Worm (Caenorhabditis elegans) whole organism, late embryonic: ENCODE results near the gene mdt-6.

Source experiments
- C08G9.2 ChIP-seq: sonication (generic microtip); optimal IDR thresholded peaks from 2 replicates; lab custom pipeline; 2016; ENCODE audit warnings: mild to moderate bottlenecking, missing genetic modification characterization, moderate library complexity, missing compliant biosample characterization
- C38D4.7 ChIP-seq: fragments of 200-800 bp; sonication (Bioruptor generic); optimal IDR thresholded peaks from 2 replicates; lab custom pipeline; 2018; ENCODE audit warnings: mild to moderate bottlenecking, missing genetic modification characterization, moderate library complexity, missing compliant biosample characterization
- Y22D7AL.16 ChIP-seq: sonication (generic microtip); optimal IDR thresholded peaks from 2 replicates; lab custom pipeline; 2016; ENCODE audit warnings: missing genetic modification characterization, missing compliant biosample characterization
- ahr-1 ChIP-seq: sonication (generic microtip); optimal IDR thresholded peaks from 2 replicates; lab custom pipeline; 2016; ENCODE audit warnings: missing genetic modification characterization, missing compliant biosample characterization
- ama-1 ChIP-seq: fragments of 150-350 bp; optimal IDR thresholded peaks from 2 replicates; lab custom pipeline; 2014
- ceh-18 ChIP-seq: sonication (generic microtip); optimal IDR thresholded peaks from 2 replicates; lab custom pipeline; 2016; ENCODE audit warnings: missing genetic modification characterization, missing compliant biosample characterization
- ceh-19 ChIP-seq: fragments of 200-800 bp; sonication (Bioruptor generic); optimal IDR thresholded peaks from 2 replicates; lab custom pipeline; 2018; ENCODE audit warnings: mild to moderate bottlenecking, missing genetic modification characterization, missing compliant biosample characterization
- ceh-2 ChIP-seq: sonication (generic microtip); optimal IDR thresholded peaks from 2 replicates; lab custom pipeline; 2016; ENCODE audit warnings: missing genotype, missing genetic modification characterization, missing compliant biosample characterization
- ceh-22 ChIP-seq: sonication (generic microtip); optimal IDR thresholded peaks from 2 replicates; lab custom pipeline; 2017; ENCODE audit warnings: missing biosample characterization, missing genetic modification characterization
- ceh-30 ChIP-seq: fragments of 150-350 bp; optimal IDR thresholded peaks from 2 replicates; lab custom pipeline; 2014; ENCODE audit warnings: missing biosample characterization, missing genetic modification characterization
- ceh-31 ChIP-seq: sonication (generic microtip); optimal IDR thresholded peaks from 2 replicates; lab custom pipeline; 2016; ENCODE audit warnings: missing genetic modification characterization, missing compliant biosample characterization
- ceh-45 ChIP-seq: fragments of 200-800 bp; sonication (Bioruptor generic); IDR thresholded peaks from 2 replicates; pipeline ENCODE4 v1.3.6; 2022; ENCODE audit warnings: missing genetic modification reagents, missing genetic modification characterization, missing compliant biosample characterization
- ceh-48 ChIP-seq: sonication (generic microtip); optimal IDR thresholded peaks from 2 replicates; lab custom pipeline; 2016; ENCODE audit warnings: missing genetic modification characterization, inconsistent platforms, missing compliant biosample characterization
- che-1 ChIP-seq: sonication (generic microtip); optimal IDR thresholded peaks from 2 replicates; lab custom pipeline; 2016; ENCODE audit warnings: mild to moderate bottlenecking, missing genetic modification characterization, missing compliant biosample characterization
- dmd-4 ChIP-seq: sonication (generic microtip); optimal IDR thresholded peaks from 2 replicates; lab custom pipeline; 2016; ENCODE audit warnings: borderline replicate concordance, missing genetic modification characterization, missing compliant biosample characterization
- dve-1 ChIP-seq: sonication (generic microtip); optimal IDR thresholded peaks from 2 replicates; lab custom pipeline; 2017; ENCODE audit warnings: antibody characterized with exemption, mild to moderate bottlenecking, missing genetic modification characterization, missing compliant biosample characterization
- elt-4 ChIP-seq: sonication (generic microtip); optimal IDR thresholded peaks from 2 replicates; lab custom pipeline; 2016; ENCODE audit warnings: missing genetic modification characterization, missing compliant biosample characterization
- ets-4 ChIP-seq: sonication (generic microtip); optimal IDR thresholded peaks from 2 replicates; lab custom pipeline; 2016; ENCODE audit warnings: missing genetic modification characterization, missing compliant biosample characterization
- fax-1 ChIP-seq: sonication (generic microtip); optimal IDR thresholded peaks from 2 replicates; lab custom pipeline; 2016; ENCODE audit warnings: missing genotype, missing genetic modification characterization, missing compliant biosample characterization
- fkh-10 ChIP-seq: fragments of 150-350 bp; optimal IDR thresholded peaks from 2 replicates; lab custom pipeline; 2014; ENCODE audit warnings: missing biosample characterization, missing genetic modification reagents, missing genetic modification characterization
- fkh-6 ChIP-seq: sonication (generic microtip); optimal IDR thresholded peaks from 2 replicates; lab custom pipeline; 2016; ENCODE audit warnings: missing genetic modification characterization, missing compliant biosample characterization
- gmeb-2 ChIP-seq: sonication (generic microtip); optimal IDR thresholded peaks from 2 replicates; lab custom pipeline; 2016; ENCODE audit warnings: missing genetic modification characterization, inconsistent platforms, missing compliant biosample characterization
- hlh-15 ChIP-seq: sonication (generic microtip); optimal IDR thresholded peaks from 2 replicates; lab custom pipeline; 2016; ENCODE audit warnings: missing genetic modification characterization, missing compliant biosample characterization
- hlh-30 ChIP-seq: sonication (generic microtip); optimal IDR thresholded peaks from 2 replicates; lab custom pipeline; 2017; ENCODE audit warnings: antibody characterized with exemption, missing genetic modification characterization, missing compliant biosample characterization; ENCODE audit not compliant: insufficient read depth
- lin-11 ChIP-seq: fragments of 200-800 bp; sonication (Bioruptor generic); optimal IDR thresholded peaks from 2 replicates; lab custom pipeline; 2018; ENCODE audit warnings: mild to moderate bottlenecking, missing genetic modification characterization, missing compliant biosample characterization
- madf-2 ChIP-seq: sonication (generic microtip); optimal IDR thresholded peaks from 2 replicates; lab custom pipeline; 2017; ENCODE audit warnings: missing genetic modification characterization, missing compliant biosample characterization
- mec-3 ChIP-seq: sonication (generic microtip); optimal IDR thresholded peaks from 2 replicates; lab custom pipeline; 2016; ENCODE audit warnings: borderline replicate concordance, missing genetic modification characterization, missing compliant biosample characterization
- nhr-11 ChIP-seq: fragments of 150-350 bp; optimal IDR thresholded peaks from 2 replicates; lab custom pipeline; 2014; ENCODE audit warnings: missing biosample characterization, missing genetic modification characterization
- nhr-232 ChIP-seq: sonication (generic microtip); optimal IDR thresholded peaks from 2 replicates; lab custom pipeline; 2016; ENCODE audit warnings: missing genetic modification characterization, missing compliant biosample characterization
- npax-4 ChIP-seq: sonication (generic microtip); optimal IDR thresholded peaks from 2 replicates; lab custom pipeline; 2016; ENCODE audit warnings: missing genetic modification characterization, missing compliant biosample characterization
- odd-2 ChIP-seq: sonication (generic microtip); optimal IDR thresholded peaks from 2 replicates; lab custom pipeline; 2017; ENCODE audit warnings: antibody characterized with exemption, mild to moderate bottlenecking, missing genetic modification characterization, missing compliant biosample characterization
- pat-9 ChIP-seq: fragments of 200-800 bp; sonication (Bioruptor generic); optimal IDR thresholded peaks from 2 replicates; lab custom pipeline; 2018; ENCODE audit warnings: mild to moderate bottlenecking, missing genetic modification characterization, moderate library complexity, missing compliant biosample characterization
- pax-1 ChIP-seq: fragments of 150-350 bp; optimal IDR thresholded peaks from 2 replicates; lab custom pipeline; 2014; ENCODE audit warnings: missing biosample characterization, missing genetic modification characterization
- pha-2 ChIP-seq: sonication (generic microtip); optimal IDR thresholded peaks from 2 replicates; lab custom pipeline; 2017; ENCODE audit warnings: mild to moderate bottlenecking, missing genetic modification characterization, missing compliant biosample characterization
- pha-4 ChIP-seq: fragments of 150-350 bp; optimal IDR thresholded peaks from 2 replicates; lab custom pipeline; 2018; ENCODE audit warnings: missing biosample characterization, missing genetic modification reagents, missing genetic modification characterization
- pqm-1 ChIP-seq: sonication (generic microtip); optimal IDR thresholded peaks from 2 replicates; lab custom pipeline; 2016; ENCODE audit warnings: missing genetic modification characterization, missing compliant biosample characterization
- pros-1 ChIP-seq: fragments of 150-350 bp; optimal IDR thresholded peaks from 2 replicates; lab custom pipeline; 2014; ENCODE audit warnings: missing biosample characterization, missing genetic modification reagents, missing genetic modification characterization
- sox-2 ChIP-seq: fragments of 200-800 bp; sonication (Bioruptor generic); IDR thresholded peaks from 2 replicates; pipeline ENCODE4 v1.3.6; 2022; ENCODE audit warnings: missing genetic modification reagents, missing genetic modification characterization, missing compliant biosample characterization
- syd-9 ChIP-seq: sonication (generic microtip); optimal IDR thresholded peaks from 2 replicates; lab custom pipeline; 2016; ENCODE audit warnings: mild to moderate bottlenecking, missing genetic modification characterization, moderate library complexity, missing compliant biosample characterization
- tbx-2 ChIP-seq: sonication (generic microtip); optimal IDR thresholded peaks from 2 replicates; lab custom pipeline; 2016; ENCODE audit warnings: missing genetic modification characterization, missing compliant biosample characterization
- tbx-7 ChIP-seq: sonication (generic microtip); optimal IDR thresholded peaks from 2 replicates; lab custom pipeline; 2016; ENCODE audit warnings: missing genotype, missing genetic modification characterization, missing compliant biosample characterization
- ttx-3 ChIP-seq: sonication (generic microtip); optimal IDR thresholded peaks from 2 replicates; lab custom pipeline; 2016; ENCODE audit warnings: missing genetic modification reagents, missing genetic modification characterization, missing compliant biosample characterization
- unc-42 ChIP-seq: sonication (generic microtip); optimal IDR thresholded peaks from 2 replicates; lab custom pipeline; 2016; ENCODE audit warnings: missing genotype, missing genetic modification characterization, missing compliant biosample characterization
- unc-55 ChIP-seq: sonication (generic microtip); optimal IDR thresholded peaks from 2 replicates; lab custom pipeline; 2017; ENCODE audit warnings: missing biosample characterization, missing genetic modification reagents, missing genetic modification characterization
- unc-86 ChIP-seq: sonication (generic microtip); optimal IDR thresholded peaks from 2 replicates; lab custom pipeline; 2016; ENCODE audit warnings: missing genetic modification characterization, missing compliant biosample characterization
- zip-5 ChIP-seq: sonication (generic microtip); optimal IDR thresholded peaks from 2 replicates; lab custom pipeline; 2016; ENCODE audit warnings: missing genetic modification characterization, missing compliant biosample characterization

The mdt-6 gene

ce11 chrV:7087340-7087739 is 27.9 kb upstream of the mdt-6 start:
- TF ChIP-seq fkh-6 (tag; lab: Kevin White, UChicago) (no peak), ceh-30 (tag; lab: Kevin White, UChicago) (no peak), fkh-10 (GFP tag; lab: Kevin White, UChicago) (no peak), dmd-4 (tag; lab: Kevin White, UChicago) (no peak), pros-1 (no peak), ttx-3 (tag; lab: Kevin White, UChicago) (no peak), sox-2 (GFP tag; lab: Robert Waterston, UW) (no peak), pat-9 (tag; lab: Kevin White, UChicago) (no peak), mec-3 (tag; lab: Kevin White, UChicago) (no peak), fax-1 (tag; lab: Kevin White, UChicago) (no peak), ceh-2 (tag; lab: Kevin White, UChicago) (no peak), odd-2 (tag; lab: Kevin White, UChicago) (no peak)

ce11 chrV:7085518-7086104 is 26.2 kb upstream of the mdt-6 start, which contains the start of gene VC5.2:
Gene VC5.2, plus strand, starts transcription at chrV:7085956.
- TF ChIP-seq dve-1 (tag; lab: Kevin White, UChicago) (no peak), unc-55 (GFP tag; lab: Kevin White, UChicago) (peak; percentile 72)

ce11 chrV:7084612-7085139 is 25.3 kb upstream of the mdt-6 start, which contains the start of gene mys-1:
Gene mys-1, minus strand, starts transcription at chrV:7084662.
- TF ChIP-seq nhr-11 (no peak), tbx-2 (tag; lab: Kevin White, UChicago) (peak; percentile 86), hlh-30 (tag; lab: Kevin White, UChicago) (no peak), ahr-1 (no peak), syd-9 (no peak), sox-2 (GFP tag; lab: Robert Waterston, UW) (no peak), che-1 (tag; lab: Kevin White, UChicago) (no peak), Y22D7AL.16 (tag; lab: Kevin White, UChicago) (no peak), hlh-15 (tag; lab: Kevin White, UChicago) (no peak), elt-4 (tag; lab: Kevin White, UChicago) (no peak), ceh-18 (no peak), fax-1 (tag; lab: Kevin White, UChicago) (peak; percentile 63), ceh-31 (tag; lab: Kevin White, UChicago) (peak; percentile 89), lin-11 (tag; lab: Kevin White, UChicago) (no peak), fkh-6 (tag; lab: Kevin White, UChicago) (no peak), ceh-2 (tag; lab: Kevin White, UChicago) (peak; percentile 88), C38D4.7 (no peak), ceh-48 (tag; lab: Kevin White, UChicago) (no peak), gmeb-2 (no peak), ttx-3 (tag; lab: Kevin White, UChicago) (no peak), nhr-232 (no peak), pha-4 (tag; lab: Kevin White, UChicago) (no peak), npax-4 (tag; lab: Kevin White, UChicago) (no peak), unc-55 (GFP tag; lab: Kevin White, UChicago) (no peak), odd-2 (tag; lab: Kevin White, UChicago) (no peak), zip-5 (tag; lab: Kevin White, UChicago) (peak; percentile 77), ama-1 (no peak), tbx-7 (peak; percentile 81), ceh-19 (GFP tag; lab: Kevin White, UChicago) (no peak), ceh-45 (GFP tag; lab: Robert Waterston, UW) (no peak), pros-1 (no peak), ets-4 (tag; lab: Kevin White, UChicago) (peak; percentile 89), dve-1 (tag; lab: Kevin White, UChicago) (no peak), pax-1 (tag; lab: Kevin White, UChicago) (no peak), madf-2 (no peak), ceh-22 (tag; lab: Kevin White, UChicago) (no peak), dmd-4 (tag; lab: Kevin White, UChicago) (no peak), C08G9.2 (tag; lab: Kevin White, UChicago) (peak; percentile 92), pqm-1 (tag; lab: Kevin White, UChicago) (peak; percentile 63), pha-2 (tag; lab: Kevin White, UChicago) (peak; percentile 36), mec-3 (tag; lab: Kevin White, UChicago) (peak; percentile 72), pat-9 (tag; lab: Kevin White, UChicago) (no peak), unc-42 (tag; lab: Kevin White, UChicago) (peak; percentile 30), unc-86 (peak; percentile 1)
